Worm (Caenorhabditis elegans) whole organism, L1 larva: Measurements from ENCODE around the gene ZK666.14.

Source experiments
- C04F5.9 ChIP-seq: sonication (generic microtip); optimal IDR thresholded peaks from 2 replicates; lab custom pipeline; 2016; ENCODE audit warnings: missing genetic modification characterization, missing compliant biosample characterization
- F16B12.6 ChIP-seq: fragments of 150-350 bp; optimal IDR thresholded peaks from 2 replicates; lab custom pipeline; 2014; ENCODE audit warnings: missing biosample characterization, missing genetic modification characterization
- Y116A8C.19 ChIP-seq: sonication (generic microtip); optimal IDR thresholded peaks from 2 replicates; lab custom pipeline; 2016; ENCODE audit warnings: missing compliant biosample characterization, missing genetic modification characterization, borderline replicate concordance
- alr-1 ChIP-seq: fragments of 200-800 bp; sonication (Bioruptor generic); optimal IDR thresholded peaks from 2 replicates; lab custom pipeline; 2018; ENCODE audit warnings: borderline replicate concordance, mild to moderate bottlenecking, missing genetic modification characterization, missing compliant biosample characterization
- aly-2 ChIP-seq: fragments of 150-350 bp; optimal IDR thresholded peaks from 2 replicates; lab custom pipeline; 2014; ENCODE audit warnings: missing biosample characterization, missing genetic modification characterization
- ama-1 ChIP-seq: fragments of 150-350 bp; optimal IDR thresholded peaks from 2 replicates; lab custom pipeline; 2014
- ceh-8 ChIP-seq: fragments of 200-800 bp; sonication (Bioruptor generic); optimal IDR thresholded peaks from 2 replicates; lab custom pipeline; 2018; ENCODE audit warnings: mild to moderate bottlenecking, missing genetic modification characterization, moderate library complexity, missing compliant biosample characterization
- ceh-82 ChIP-seq, 3 experiments: fragments of 150-350 bp in 1 of 3; sonication (generic microtip) in 2 of 3; optimal IDR thresholded peaks; 2 replicates each; lab custom pipeline; 2014 to 2017; ENCODE audit warnings: missing biosample characterization in 3 of 3, missing genetic modification characterization in 3 of 3
- dpl-1 ChIP-seq, 3 experiments: fragments of 150-350 bp in 2 of 3; sonication (generic microtip) in 1 of 3; optimal IDR thresholded peaks; 2 replicates each; lab custom pipeline; 2014 to 2017; ENCODE audit warnings: missing biosample characterization in 3 of 3, missing genetic modification characterization in 3 of 3, missing genetic modification reagents in 3 of 3
- dsc-1 ChIP-seq: sonication (generic microtip); optimal IDR thresholded peaks from 2 replicates; lab custom pipeline; 2016; ENCODE audit warnings: mild to moderate bottlenecking, missing genetic modification characterization, missing compliant biosample characterization
- efl-1 ChIP-seq, 4 experiments: fragments of 150-350 bp; optimal IDR thresholded peaks in 3 of 4; peaks in 1 of 4; 1 replicate in 1 of 4; 2 replicates in 3 of 4; lab custom pipeline; 2014; ENCODE audit warnings: missing biosample characterization in 2 of 4, missing genetic modification characterization in 2 of 4, missing genetic modification reagents in 2 of 4
- egl-27 ChIP-seq, 2 experiments: fragments of 150-350 bp in 1 of 2; sonication (generic microtip); optimal IDR thresholded peaks; 3 replicates each; lab custom pipeline; 2017 to 2018; ENCODE audit warnings: missing biosample characterization in 2 of 2, missing genetic modification characterization in 2 of 2, missing genetic modification reagents in 2 of 2
- elt-2 ChIP-seq: sonication (generic microtip); optimal IDR thresholded peaks from 2 replicates; lab custom pipeline; 2016; ENCODE audit warnings: missing genetic modification characterization, mild to moderate bottlenecking, inconsistent platforms, missing compliant biosample characterization, missing genetic modification reagents
- ets-5 ChIP-seq: fragments of 200-800 bp; sonication (Bioruptor generic); IDR thresholded peaks from 2 replicates; pipeline ENCODE4 v1.3.6; 2022; ENCODE audit warnings: missing genetic modification characterization, missing compliant biosample characterization
- fkh-8 ChIP-seq: sonication (generic microtip); optimal IDR thresholded peaks from 2 replicates; lab custom pipeline; 2016; ENCODE audit warnings: mild to moderate bottlenecking, missing genetic modification characterization, missing compliant biosample characterization
- grh-1 ChIP-seq: fragments of 200-800 bp; sonication (Bioruptor generic); IDR thresholded peaks from 2 replicates; pipeline ENCODE4 v1.3.6; 2022; ENCODE audit warnings: missing genetic modification reagents, missing genetic modification characterization, missing compliant biosample characterization
- hlh-17 ChIP-seq: fragments of 200-800 bp; sonication (Bioruptor generic); optimal IDR thresholded peaks from 2 replicates; lab custom pipeline; 2018; ENCODE audit warnings: missing genetic modification characterization, mild to moderate bottlenecking, missing compliant biosample characterization, moderate library complexity, borderline replicate concordance
- hpl-2 ChIP-seq: fragments of 150-350 bp; optimal IDR thresholded peaks from 2 replicates; lab custom pipeline; 2014; ENCODE audit warnings: missing biosample characterization, missing genetic modification reagents, missing genetic modification characterization
- irx-1 ChIP-seq: sonication (generic microtip); optimal IDR thresholded peaks from 2 replicates; lab custom pipeline; 2016; ENCODE audit warnings: missing genetic modification characterization, missing compliant biosample characterization
- lin-13 ChIP-seq: fragments of 150-350 bp; optimal IDR thresholded peaks from 2 replicates; lab custom pipeline; 2014; ENCODE audit warnings: missing biosample characterization, missing genetic modification reagents, missing genetic modification characterization
- lin-14 ChIP-seq: fragments of 200-800 bp; sonication (Bioruptor generic); optimal IDR thresholded peaks from 2 replicates; lab custom pipeline; 2018; ENCODE audit warnings: mild to moderate bottlenecking, missing genetic modification characterization, moderate library complexity, missing compliant biosample characterization
- lin-15B ChIP-seq: fragments of 150-350 bp; sonication (generic microtip); optimal IDR thresholded peaks from 3 replicates; lab custom pipeline; 2014; ENCODE audit warnings: missing biosample characterization, missing genetic modification characterization
- lsy-2 ChIP-seq, 2 experiments: fragments of 150-350 bp; optimal IDR thresholded peaks; 2 replicates each; lab custom pipeline; 2014; ENCODE audit warnings: missing biosample characterization in 2 of 2, missing genetic modification characterization in 2 of 2
- mab-9 ChIP-seq: fragments of 200-800 bp; sonication (Bioruptor generic); IDR thresholded peaks from 2 replicates; pipeline ENCODE4 v1.3.6; 2022; ENCODE audit warnings: missing genetic modification reagents, missing genetic modification characterization, missing compliant biosample characterization
- nhr-20 ChIP-seq: sonication (generic microtip); optimal IDR thresholded peaks from 2 replicates; lab custom pipeline; 2016; ENCODE audit warnings: mild to moderate bottlenecking, missing genetic modification characterization, missing compliant biosample characterization
- nhr-237 ChIP-seq: fragments of 150-350 bp; optimal IDR thresholded peaks from 2 replicates; lab custom pipeline; 2014; ENCODE audit warnings: missing biosample characterization, missing genetic modification characterization
- nhr-47 ChIP-seq: sonication (generic microtip); optimal IDR thresholded peaks from 2 replicates; lab custom pipeline; 2016; ENCODE audit warnings: mild to moderate bottlenecking, missing genetic modification characterization, moderate library complexity, missing compliant biosample characterization
- nhr-71 ChIP-seq: sonication (generic microtip); optimal IDR thresholded peaks from 2 replicates; lab custom pipeline; 2016; ENCODE audit warnings: mild to moderate bottlenecking, missing genetic modification characterization, moderate library complexity, missing compliant biosample characterization
- nhr-77 ChIP-seq: fragments of 150-350 bp; optimal IDR thresholded peaks from 2 replicates; lab custom pipeline; 2014; ENCODE audit warnings: missing biosample characterization, missing genetic modification characterization
- nhr-85 ChIP-seq: sonication (generic microtip); peaks from one replicate; lab custom pipeline; 2016; ENCODE audit warnings: missing genetic modification characterization, inconsistent platforms, missing compliant biosample characterization
- nhr-90 ChIP-seq: sonication (generic microtip); optimal IDR thresholded peaks from 2 replicates; lab custom pipeline; 2016; ENCODE audit warnings: mild to moderate bottlenecking, missing genetic modification characterization, missing compliant biosample characterization; ENCODE audit not compliant: poor library complexity
- pag-3 ChIP-seq: sonication (generic microtip); optimal IDR thresholded peaks from 2 replicates; lab custom pipeline; 2017; ENCODE audit warnings: missing genetic modification characterization, mild to moderate bottlenecking, missing compliant biosample characterization, antibody characterized with exemption, borderline replicate concordance; ENCODE audit not compliant: insufficient read depth
- pax-3 ChIP-seq: fragments of 200-800 bp; sonication (Bioruptor generic); optimal IDR thresholded peaks from 2 replicates; lab custom pipeline; 2018; ENCODE audit warnings: mild to moderate bottlenecking, missing genetic modification characterization, moderate library complexity, missing compliant biosample characterization
- pqm-1 ChIP-seq: sonication (generic microtip); optimal IDR thresholded peaks from 3 replicates; lab custom pipeline; 2017; ENCODE audit warnings: missing biosample characterization, missing genetic modification characterization
- rnt-1 ChIP-seq: sonication (generic microtip); optimal IDR thresholded peaks from 2 replicates; lab custom pipeline; 2016; ENCODE audit warnings: mild to moderate bottlenecking, missing genetic modification characterization, moderate library complexity, missing compliant biosample characterization
- snpc-4 ChIP-seq: fragments of 150-350 bp; optimal IDR thresholded peaks from 2 replicates; lab custom pipeline; 2014; ENCODE audit warnings: missing biosample characterization, missing genetic modification characterization
- snu-23 ChIP-seq: sonication (generic microtip); optimal IDR thresholded peaks from 2 replicates; lab custom pipeline; 2016; ENCODE audit warnings: missing genetic modification characterization, missing compliant biosample characterization
- sptf-1 ChIP-seq: fragments of 150-350 bp; optimal IDR thresholded peaks from 2 replicates; lab custom pipeline; 2014; ENCODE audit warnings: missing biosample characterization, missing genetic modification characterization
- swsn-7 ChIP-seq: sonication (generic microtip); optimal IDR thresholded peaks from 2 replicates; lab custom pipeline; 2016; ENCODE audit warnings: missing genetic modification characterization, missing compliant biosample characterization
- tbx-2 ChIP-seq: sonication (generic microtip); optimal IDR thresholded peaks from 2 replicates; lab custom pipeline; 2016; ENCODE audit warnings: missing genetic modification characterization, missing compliant biosample characterization
- unc-130 ChIP-seq: fragments of 150-350 bp; optimal IDR thresholded peaks from 2 replicates; lab custom pipeline; 2017; ENCODE audit warnings: missing biosample characterization, missing genetic modification characterization, inconsistent platforms
- unc-30 ChIP-seq: sonication (generic microtip); optimal IDR thresholded peaks from 2 replicates; lab custom pipeline; 2017; ENCODE audit warnings: missing biosample characterization, missing genetic modification characterization
- unc-98 ChIP-seq: fragments of 200-800 bp; sonication (Bioruptor generic); IDR thresholded peaks from 2 replicates; pipeline ENCODE4 v1.3.6; 2022; ENCODE audit warnings: missing genetic modification characterization, missing compliant biosample characterization
- zag-1 ChIP-seq: fragments of 150-350 bp; optimal IDR thresholded peaks from 2 replicates; lab custom pipeline; 2014; ENCODE audit warnings: missing biosample characterization, missing genetic modification characterization
- ztf-4 ChIP-seq: fragments of 150-350 bp; optimal IDR thresholded peaks from 2 replicates; lab custom pipeline; 2014; ENCODE audit warnings: missing biosample characterization, missing genetic modification characterization

Gene ZK666.14

DNA sequence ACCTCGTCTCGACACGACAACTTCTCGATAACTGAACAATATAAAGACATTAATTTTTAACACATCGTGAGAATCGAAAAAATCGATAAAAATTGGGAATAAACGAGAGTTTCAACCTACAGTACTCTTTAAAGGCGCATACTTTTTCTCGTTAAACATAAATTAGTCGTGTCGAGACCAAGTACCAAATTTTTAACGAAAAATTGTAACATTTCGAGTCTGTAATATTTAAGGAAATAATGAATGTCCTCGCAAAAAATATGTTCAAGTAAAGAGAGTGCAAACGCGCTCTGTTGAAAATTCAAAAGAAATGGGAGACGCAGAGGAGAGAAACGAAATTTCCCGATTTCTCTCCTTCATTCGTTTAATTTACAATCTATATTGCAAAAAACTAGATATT is 44.2 kb upstream of the ZK666.14 start (continued):
- TF ChIP-seq snu-23 (GFP tag; lab: Kevin White, UChicago) (peak; percentile 30), unc-98 (no peak), dpl-1 (GFP tag; optimal IDR thresholded peaks at IDR 0.05; lab: Kevin White, UChicago) (no peak), ama-1 (peak; percentile 69), elt-2 (tag; lab: Kevin White, UChicago) (peak; percentile 37), lsy-2 (tag; optimal IDR thresholded peaks at IDR 0.05; lab: Kevin White, UChicago) (peak in 1 of 2 experiments; percentile 18), nhr-47 (tag; lab: Kevin White, UChicago) (peak; percentile 10), tbx-2 (tag; lab: Kevin White, UChicago) (peak; percentile 11), nhr-85 (peak; percentile 12), ets-5 (GFP tag; lab: Robert Waterston, UW) (no peak), aly-2 (tag; lab: Kevin White, UChicago) (no peak), ceh-8 (GFP tag; lab: Kevin White, UChicago) (no peak), sptf-1 (tag; lab: Kevin White, UChicago) (no peak), pag-3 (tag; lab: Kevin White, UChicago) (no peak), Y116A8C.19 (tag; lab: Kevin White, UChicago) (no peak), dsc-1 (tag; lab: Kevin White, UChicago) (no peak), nhr-90 (peak; percentile 35), unc-30 (no peak), rnt-1 (tag; lab: Kevin White, UChicago) (no peak), F16B12.6 (tag; lab: Kevin White, UChicago) (no peak), pqm-1 (tag; lab: Kevin White, UChicago) (no peak), ceh-82 (tag; optimal IDR thresholded peaks at IDR 0.05; lab: Kevin White, UChicago) (no peak), lin-13 (no peak), nhr-20 (no peak), nhr-237 (no peak)

ce11 chrII:10452620-10453019 is 41.9 kb upstream of the ZK666.14 start, which contains the start of gene ZK673.4:
TSS of gene ZK673.4 (plus strand) at chrII:10452920.
- no peak for TF ChIP-seq swsn-7
- TF ChIP-seq pax-3 (tag; lab: Kevin White, UChicago) = no peak
- no peak for TF ChIP-seq C04F5.9 (tag; lab: Kevin White, UChicago)
- no peak for TF ChIP-seq snpc-4 (tag; lab: Kevin White, UChicago)
- no peak for TF ChIP-seq ets-5 (GFP tag; lab: Robert Waterston, UW)
- no peak for TF ChIP-seq lin-13
- no peak for TF ChIP-seq lin-15B (tag; lab: Kevin White, UChicago)
- TF ChIP-seq fkh-8 (tag; lab: Kevin White, UChicago) = no peak
- TF ChIP-seq zag-1 (tag; lab: Kevin White, UChicago) = no peak
- no peak for TF ChIP-seq lin-14 (GFP tag; lab: Kevin White, UChicago)
- TF ChIP-seq pqm-1 (tag; lab: Kevin White, UChicago) = no peak
- TF ChIP-seq alr-1 = no peak
- TF ChIP-seq unc-30 = no peak
- no peak for TF ChIP-seq efl-1 (optimal IDR thresholded peaks at IDR 0.05; lab: Kevin White, UChicago)
- TF ChIP-seq efl-1 (GFP tag; optimal IDR thresholded peaks at IDR 0.05 in 1 of 2; lab: Kevin White, UChicago) = no peak
- TF ChIP-seq mab-9 (GFP tag; lab: Robert Waterston, UW) = no peak

DNA sequence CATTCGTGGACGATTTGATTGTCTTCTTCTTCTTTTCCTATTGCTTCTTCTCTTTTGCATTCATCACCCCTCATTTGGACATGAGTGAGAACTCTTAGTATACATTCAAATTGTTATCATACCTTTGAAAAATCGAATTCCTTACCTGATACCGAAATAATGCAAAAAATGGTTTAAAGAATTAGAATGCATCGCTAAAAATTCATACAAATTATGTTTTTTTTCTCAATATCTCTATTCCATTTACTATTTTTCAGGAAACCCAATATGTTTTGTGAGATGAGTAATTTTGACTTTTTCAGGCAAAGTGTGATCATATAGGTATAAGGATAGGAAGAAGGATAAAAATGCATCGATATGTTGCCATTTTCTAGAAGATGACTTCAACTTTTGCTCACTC is 37.6 kb upstream of the ZK666.14 start, which contains the start of gene ZK673.11:
TSS of gene ZK673.11 (plus strand) at position 301 of the 400 bp plus-strand sequence.
- TF ChIP-seq aly-2 (tag; lab: Kevin White, UChicago) (no peak), ztf-4 (tag; lab: Kevin White, UChicago) (no peak), dsc-1 (tag; lab: Kevin White, UChicago) (no peak), tbx-2 (tag; lab: Kevin White, UChicago) (no peak)

DNA sequence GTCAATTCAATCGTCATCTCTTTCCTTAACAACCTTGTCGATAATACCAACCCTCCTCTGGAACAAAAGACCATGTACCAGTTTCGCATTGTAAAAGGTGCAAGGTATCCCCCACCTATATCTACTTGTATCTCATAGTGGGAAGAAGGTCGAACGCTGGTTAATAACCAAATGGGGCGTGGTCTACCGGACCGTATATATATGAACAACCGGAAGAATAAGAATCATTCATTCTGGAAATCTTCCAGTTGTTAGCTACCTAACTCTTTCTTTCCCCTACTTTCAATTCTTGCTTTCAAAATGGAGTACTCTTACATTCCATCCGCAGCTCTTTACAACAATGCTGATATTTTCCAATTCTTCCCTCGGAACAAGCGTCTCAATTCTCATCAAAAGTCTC is 33.4 kb upstream of the ZK666.14 start, which contains the start of gene ZK673.5:
TSS of gene ZK673.5 (plus strand) at position 301 of the 400 bp plus-strand sequence.
- TF ChIP-seq hpl-2 (GFP tag; lab: Kevin White, UChicago) (no peak), nhr-71 (no peak), hlh-17 (GFP tag; lab: Kevin White, UChicago) (no peak), irx-1 (tag; lab: Kevin White, UChicago) (no peak), lsy-2 (tag; optimal IDR thresholded peaks at IDR 0.05; lab: Kevin White, UChicago) (no peak), grh-1 (GFP tag; lab: Robert Waterston, UW) (no peak), egl-27 (tag; optimal IDR thresholded peaks at IDR 0.05; lab: Kevin White, UChicago) (no peak), ztf-4 (tag; lab: Kevin White, UChicago) (no peak), unc-130 (tag; lab: Kevin White, UChicago) (no peak), tbx-2 (tag; lab: Kevin White, UChicago) (no peak), nhr-77 (tag; lab: Kevin White, UChicago) (no peak), F16B12.6 (tag; lab: Kevin White, UChicago) (no peak), pqm-1 (tag; lab: Kevin White, UChicago) (no peak)
